Worm (Caenorhabditis elegans): ENCODE results near the gene zig-5.

zig-5 gene

DNA sequence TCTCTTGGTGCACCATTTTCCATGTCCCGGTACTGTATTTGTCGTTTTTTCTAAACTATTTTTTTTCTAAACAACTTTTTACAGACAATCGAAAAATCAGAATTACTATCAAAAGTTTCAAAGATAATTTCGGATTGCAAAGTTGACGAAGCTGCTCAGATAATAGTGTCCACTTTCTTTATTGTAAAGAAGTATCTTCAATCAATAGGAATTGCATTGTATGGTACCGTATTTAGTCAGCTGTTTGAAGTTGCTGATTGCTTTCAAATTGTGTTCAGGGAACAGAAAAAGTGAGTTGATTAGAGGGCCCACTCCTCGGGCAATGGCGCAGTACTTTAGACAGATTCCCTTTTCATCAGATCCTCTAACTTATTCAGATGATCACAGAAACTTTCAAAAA lies 28.2 kb upstream of the zig-5 start:
- TF ChIP-seq hlh-30 (tag; optimal IDR thresholded peaks at IDR 0.05; ENCODE audit: insufficient read depth) (no peak), pax-1 (tag; optimal IDR thresholded peaks at IDR 0.05) (no peak), ceh-14 (tag; optimal IDR thresholded peaks at IDR 0.05) (no peak), Y22D7AL.16 (tag; optimal IDR thresholded peaks at IDR 0.05) (no peak), tbx-2 (tag; optimal IDR thresholded peaks at IDR 0.05) (no peak), elt-4 (tag; optimal IDR thresholded peaks at IDR 0.05) (no peak), C08G9.2 (tag; optimal IDR thresholded peaks at IDR 0.05) (no peak), hlh-6 (tag; optimal IDR thresholded peaks at IDR 0.05) (no peak), fax-1 (tag; optimal IDR thresholded peaks at IDR 0.05) (no peak), tbx-7 (tag; optimal IDR thresholded peaks at IDR 0.05) (no peak), syd-9 (tag; optimal IDR thresholded peaks at IDR 0.05) (no peak)

DNA sequence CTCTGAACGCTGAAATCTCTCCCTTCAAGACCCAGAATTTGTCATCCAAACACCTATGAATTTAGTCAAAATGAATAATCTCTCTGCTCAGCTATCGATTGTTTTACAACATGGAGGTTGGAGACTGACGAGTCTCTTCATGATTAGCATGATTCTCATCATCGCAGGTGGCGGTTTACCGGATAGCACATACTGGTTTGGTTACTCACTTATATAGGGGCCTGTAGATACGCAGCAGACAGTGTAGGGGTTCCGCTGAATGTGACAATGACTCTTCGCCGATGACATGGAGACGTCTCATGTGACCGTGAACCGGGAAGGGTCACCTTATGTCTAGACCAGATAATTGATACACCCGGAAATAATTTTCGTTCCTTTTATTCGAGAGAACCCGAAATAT lies 23.3 kb upstream of the zig-5 start:
- TF ChIP-seq ceh-9 (tag; optimal IDR thresholded peaks at IDR 0.05) (no peak), ceh-24 (tag; optimal IDR thresholded peaks at IDR 0.05) (no peak), ceh-18 (tag; optimal IDR thresholded peaks at IDR 0.05) (no peak), unc-3 (GFP tag; conservative IDR thresholded peaks at IDR 0.05) (no peak), unc-3 (tag; optimal IDR thresholded peaks at IDR 0.05) (no peak), ceh-30 (tag; optimal IDR thresholded peaks at IDR 0.05) (no peak), ahr-1 (tag; optimal IDR thresholded peaks at IDR 0.05) (no peak), hlh-15 (tag; optimal IDR thresholded peaks at IDR 0.05) (no peak), pax-1 (tag; optimal IDR thresholded peaks at IDR 0.05) (no peak), ceh-22 (tag; optimal IDR thresholded peaks at IDR 0.05) (no peak), hlh-8 (tag; optimal IDR thresholded peaks at IDR 0.05) (no peak), Y22D7AL.16 (tag; optimal IDR thresholded peaks at IDR 0.05) (no peak), hlh-13 (GFP tag; optimal IDR thresholded peaks at IDR 0.05) (no peak), che-1 (tag; optimal IDR thresholded peaks at IDR 0.05) (no peak), gmeb-2 (tag; optimal IDR thresholded peaks at IDR 0.05) (no peak), pag-3 (tag; optimal IDR thresholded peaks at IDR 0.05; ENCODE audit: borderline replicate concordance) (no peak), ceh-48 (tag; optimal IDR thresholded peaks at IDR 0.05) (no peak), nfya-1 (tag; optimal IDR thresholded peaks at IDR 0.05) (no peak), madf-2 (tag; optimal IDR thresholded peaks at IDR 0.05) (no peak), pros-1 (tag; optimal IDR thresholded peaks at IDR 0.05) (no peak)

DNA sequence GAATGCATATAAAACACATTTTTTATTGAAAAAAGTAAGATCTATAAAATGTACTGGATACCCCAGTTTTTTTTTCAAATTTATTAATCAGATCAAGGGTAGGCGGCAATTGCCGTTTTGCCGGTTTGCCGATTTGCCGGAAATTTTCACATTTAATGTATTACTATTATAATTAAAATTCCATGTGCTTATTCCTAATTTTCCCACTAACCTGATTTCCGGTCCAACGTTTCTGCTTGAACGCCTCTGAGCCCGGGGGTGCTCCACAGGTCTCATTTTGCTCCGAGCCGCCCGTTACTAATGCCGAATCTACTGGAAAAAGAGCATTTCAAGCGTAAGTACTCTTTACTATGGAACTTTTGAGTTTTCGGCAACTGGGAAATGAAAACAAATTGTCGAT lies 16.3 kb upstream of the zig-5 start, which contains the start of gene dhc-4:
dhc-4 (plus strand) TSS at position 301 of the 400 bp plus-strand sequence.
- TF ChIP-seq hlh-30 (tag; optimal IDR thresholded peaks at IDR 0.05; ENCODE audit: insufficient read depth) (no peak), ceh-24 (tag; optimal IDR thresholded peaks at IDR 0.05) (no peak), pha-2 (tag; optimal IDR thresholded peaks at IDR 0.05) (no peak), ttx-3 (tag; optimal IDR thresholded peaks at IDR 0.05) (no peak), C38D4.7 (GFP tag; optimal IDR thresholded peaks at IDR 0.05) (no peak), pqm-1 (tag; optimal IDR thresholded peaks at IDR 0.05) (no peak), ets-4 (tag; optimal IDR thresholded peaks at IDR 0.05) (no peak), ceh-19 (GFP tag; optimal IDR thresholded peaks at IDR 0.05) (no peak), gmeb-2 (tag; optimal IDR thresholded peaks at IDR 0.05) (no peak), pag-3 (tag; optimal IDR thresholded peaks at IDR 0.05; ENCODE audit: borderline replicate concordance) (no peak)

DNA sequence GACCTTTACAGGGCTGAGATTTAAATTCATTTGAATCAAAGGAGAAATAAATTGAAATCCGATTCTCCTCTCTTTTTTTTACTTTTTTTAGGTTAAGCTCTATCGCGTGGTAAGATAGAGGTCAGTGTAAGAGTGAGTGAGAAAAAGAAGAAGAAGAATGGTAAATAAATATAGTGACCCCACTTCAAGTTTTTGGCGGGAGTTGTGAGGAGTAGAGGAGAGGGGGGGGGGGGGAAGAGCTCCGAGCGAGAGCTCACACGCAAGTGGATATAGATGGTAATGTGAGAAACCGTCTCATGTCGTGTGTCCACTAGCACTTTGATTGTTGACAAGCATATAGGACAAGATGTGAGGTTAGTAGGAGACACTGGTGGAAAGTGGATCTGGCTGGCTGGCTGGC lies 13.7 kb upstream of the zig-5 start, which contains the start of gene W05B2.2:
W05B2.2 (minus strand) TSS at position 101 of the 400 bp plus-strand sequence.
- no peak for TF ChIP-seq fkh-6 (tag; optimal IDR thresholded peaks at IDR 0.05)
- TF ChIP-seq ceh-34 (tag; optimal IDR thresholded peaks at IDR 0.05), result peak; percentile 50

DNA sequence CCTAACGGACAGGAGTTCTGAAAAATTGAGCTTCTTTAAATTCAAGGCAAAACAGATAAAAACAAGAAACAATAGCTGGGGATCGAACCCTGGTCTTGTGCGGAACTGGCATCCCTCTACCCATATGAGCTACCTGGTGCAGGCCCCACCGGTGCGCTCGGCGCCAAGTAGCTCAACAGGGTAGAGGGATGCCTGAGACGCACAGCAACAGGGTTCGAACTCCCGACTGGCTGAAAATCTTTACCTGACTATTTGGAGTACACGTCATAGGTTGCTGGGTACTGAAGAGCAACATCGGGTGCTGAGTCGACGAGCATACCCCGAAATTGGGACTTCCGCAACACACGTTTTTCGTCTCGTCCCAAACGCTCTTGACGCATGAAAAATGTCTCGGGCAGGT lies 9.6 kb upstream of the zig-5 start:
- no peak for TF ChIP-seq ztf-16 (tag; optimal IDR thresholded peaks at IDR 0.05)

All from whole organism, late embryonic.